Worm (Caenorhabditis elegans) whole organism, L2 larva: ENCODE data around the gene cutl-29.

ENCODE experiments used
- ZK546.5 ChIP-seq: sonication (generic microtip); optimal IDR thresholded peaks from 2 replicates; lab custom pipeline; 2017; ENCODE audit warnings: missing biosample characterization, missing genetic modification characterization
- elt-1 ChIP-seq: fragments of 150-350 bp; optimal IDR thresholded peaks from 2 replicates; lab custom pipeline; 2014; ENCODE audit warnings: missing biosample characterization, missing genetic modification characterization
- gmeb-1 ChIP-seq: fragments of 150-350 bp; optimal IDR thresholded peaks from 2 replicates; lab custom pipeline; 2014; ENCODE audit warnings: missing biosample characterization, missing genetic modification characterization
- lin-13 ChIP-seq: fragments of 150-350 bp; optimal IDR thresholded peaks from 2 replicates; lab custom pipeline; 2014; ENCODE audit warnings: missing biosample characterization, missing genetic modification reagents, missing genetic modification characterization
- lsy-2 ChIP-seq, 2 experiments: fragments of 150-350 bp in 1 of 2; sonication (generic microtip) in 1 of 2; optimal IDR thresholded peaks; 2 replicates each; lab custom pipeline; 2014 to 2017; ENCODE audit warnings: missing biosample characterization in 2 of 2, missing genetic modification characterization in 2 of 2
- nhr-11 ChIP-seq: fragments of 150-350 bp; optimal IDR thresholded peaks from 2 replicates; lab custom pipeline; 2014; ENCODE audit warnings: missing biosample characterization, missing genetic modification characterization
- nhr-25 ChIP-seq: fragments of 150-350 bp; sonication (generic microtip); optimal IDR thresholded peaks from 3 replicates; lab custom pipeline; 2014; ENCODE audit warnings: missing biosample characterization, missing genetic modification characterization
- nhr-6 ChIP-seq: fragments of 150-350 bp; optimal IDR thresholded peaks from 2 replicates; lab custom pipeline; 2014; ENCODE audit warnings: missing biosample characterization, missing genetic modification characterization
- snpc-4 ChIP-seq: fragments of 150-350 bp; optimal IDR thresholded peaks from 2 replicates; lab custom pipeline; 2014; ENCODE audit warnings: missing biosample characterization, missing genetic modification characterization
- unc-39 ChIP-seq: fragments of 150-350 bp; optimal IDR thresholded peaks from 2 replicates; lab custom pipeline; 2014; ENCODE audit warnings: missing biosample characterization, missing genetic modification characterization

- TF ChIP-seq snpc-4 (tag; lab: Kevin White, UChicago) (peak; percentile 31), ZK546.5 (tag; lab: Kevin White, UChicago) (no peak), lin-13 (GFP tag; lab: Kevin White, UChicago) (peak; percentile 50), elt-1 (no peak), gmeb-1 (tag; lab: Kevin White, UChicago) (peak; percentile 3), nhr-25 (tag; lab: Kevin White, UChicago) (no peak), nhr-11 (tag; lab: Kevin White, UChicago) (no peak), unc-39 (tag; lab: Kevin White, UChicago) (no peak), lsy-2 (tag; optimal IDR thresholded peaks at IDR 0.05; lab: Kevin White, UChicago) (peak in 1 of 2 experiments; percentile 79), nhr-6 (tag; lab: Kevin White, UChicago) (no peak)
Measured at ce11 chrX:8286740-8287299, 16.0 kb upstream of the cutl-29 start, which contains the start of gene sec-16A.2.
